Fruit fly (Drosophila melanogaster): Measurements from ENCODE around the gene OdsH.

Gene OdsH

DNA sequence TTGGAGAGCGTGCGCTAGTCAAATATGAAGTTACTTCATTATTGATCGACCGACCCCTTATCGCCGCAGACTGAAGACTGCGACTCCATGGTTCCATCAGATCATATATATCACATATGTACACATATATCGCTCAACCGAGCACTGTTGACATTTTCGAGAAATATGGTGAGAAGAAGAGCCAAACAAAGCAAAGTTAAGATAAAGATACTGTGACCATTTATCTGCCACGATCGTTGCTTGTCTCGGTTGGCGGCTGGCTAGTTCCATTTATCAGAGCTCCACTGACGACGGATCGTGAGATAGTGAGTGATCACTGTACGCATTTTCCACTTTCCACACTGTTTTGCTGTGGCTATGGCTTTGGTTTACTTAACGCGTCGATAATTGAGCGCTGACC lies 47.2 kb upstream of the OdsH start:
- TF ChIP-seq sv (GFP tag; optimal IDR thresholded peaks at IDR 0.05) = no peak
- TF ChIP-seq OdsH (GFP tag; optimal IDR thresholded peaks at IDR 0.05) = no peak
- no peak for TF ChIP-seq Abd-B (GFP tag; optimal IDR thresholded peaks at IDR 0.05)
- TF ChIP-seq woc (GFP tag; optimal IDR thresholded peaks at IDR 0.05) = no peak
- TF ChIP-seq ey (GFP tag; optimal IDR thresholded peaks at IDR 0.05) = no peak
- no peak for TF ChIP-seq dmrt93B (GFP tag; optimal IDR thresholded peaks at IDR 0.05)
- no peak for TF ChIP-seq fru (GFP tag; optimal IDR thresholded peaks at IDR 0.05)
- no peak for TF ChIP-seq Dif (GFP tag; optimal IDR thresholded peaks at IDR 0.05; ENCODE audit: partially characterized antibody)
- no peak for TF ChIP-seq dl (GFP tag; optimal IDR thresholded peaks at IDR 0.05; ENCODE audit: insufficient read depth in 1 of 2, partially characterized antibody in 2 of 2)
- TF ChIP-seq N (GFP tag; optimal IDR thresholded peaks at IDR 0.05) = no peak
- no peak for TF ChIP-seq jim (GFP tag; optimal IDR thresholded peaks at IDR 0.05)
- no peak for TF ChIP-seq Rel (GFP tag; optimal IDR thresholded peaks at IDR 0.05)
- no peak for TF ChIP-seq Rel (tag; optimal IDR thresholded peaks at IDR 0.05)
- TF ChIP-seq Hr78 (GFP tag; optimal IDR thresholded peaks at IDR 0.05) = no peak
- no peak for TF ChIP-seq foxo (GFP tag; optimal IDR thresholded peaks at IDR 0.05)
- TF ChIP-seq pan (optimal IDR thresholded peaks at IDR 0.05) = no peak
- no peak for TF ChIP-seq CG9705 (GFP tag; optimal IDR thresholded peaks at IDR 0.05)

DNA sequence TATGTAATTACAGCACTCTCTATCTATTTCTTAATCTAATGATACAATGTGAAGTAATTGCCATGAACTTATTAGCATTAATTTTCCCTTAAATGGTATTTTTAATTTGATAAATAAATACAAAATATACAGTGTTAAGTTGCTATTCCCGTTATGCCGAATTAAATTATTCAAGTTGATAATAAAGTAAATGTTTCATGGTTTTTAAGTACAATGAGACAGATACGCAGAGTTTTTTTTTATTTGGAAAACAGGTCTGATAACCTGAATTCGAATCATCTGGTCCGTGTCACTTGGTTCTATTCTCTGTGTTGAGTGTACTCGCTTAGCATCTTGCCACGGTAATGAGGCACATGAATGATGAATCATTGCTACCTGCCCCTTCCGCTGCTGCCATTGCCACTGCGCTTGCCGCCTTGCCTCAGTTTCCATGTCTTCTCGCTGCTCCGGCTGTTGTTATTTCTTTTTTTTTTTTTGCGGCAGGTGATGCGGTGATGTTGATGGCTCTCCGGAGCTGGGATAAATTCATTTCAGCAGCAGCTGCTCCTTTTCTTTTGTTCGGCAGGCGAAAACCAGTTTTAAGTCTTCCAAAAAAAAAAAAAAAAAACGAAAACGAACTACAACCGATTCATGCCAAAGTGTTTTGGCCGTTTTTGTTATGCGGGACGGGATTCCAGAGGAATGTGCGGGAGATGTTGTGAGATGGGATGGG lies 44.9 kb upstream of the OdsH start:
- TF ChIP-seq Hr78 (GFP tag; optimal IDR thresholded peaks at IDR 0.05) (no peak), Myc (optimal IDR thresholded peaks at IDR 0.05) (no peak), N (GFP tag; optimal IDR thresholded peaks at IDR 0.05) (no peak), ey (GFP tag; optimal IDR thresholded peaks at IDR 0.05) (no peak), Abd-B (GFP tag; optimal IDR thresholded peaks at IDR 0.05) (no peak), dsf (GFP tag; optimal IDR thresholded peaks at IDR 0.05; ENCODE audit: borderline replicate concordance) (no peak), pan (optimal IDR thresholded peaks at IDR 0.05) (no peak), Rel (GFP tag; optimal IDR thresholded peaks at IDR 0.05) (no peak), Rel (tag; optimal IDR thresholded peaks at IDR 0.05) (no peak), jim (GFP tag; optimal IDR thresholded peaks at IDR 0.05) (no peak), CG9705 (GFP tag; optimal IDR thresholded peaks at IDR 0.05) (no peak), sage (GFP tag; optimal IDR thresholded peaks at IDR 0.05) (no peak), dl (GFP tag; optimal IDR thresholded peaks at IDR 0.05; ENCODE audit: insufficient read depth in 1 of 2, partially characterized antibody in 2 of 2) (no peak), HLH106 (tag; optimal IDR thresholded peaks at IDR 0.05) (peak; percentile 12), brk (GFP tag; optimal IDR thresholded peaks at IDR 0.05) (no peak), GATAd (GFP tag; optimal IDR thresholded peaks at IDR 0.05) (no peak), foxo (GFP tag; optimal IDR thresholded peaks at IDR 0.05) (no peak), psq (GFP tag; optimal IDR thresholded peaks at IDR 0.05) (peak; percentile 43), usp (GFP tag; optimal IDR thresholded peaks at IDR 0.05) (no peak), sv (GFP tag; optimal IDR thresholded peaks at IDR 0.05) (no peak), CG32264 (GFP tag; optimal IDR thresholded peaks at IDR 0.05) (no peak), Jra (GFP tag; optimal IDR thresholded peaks at IDR 0.05) (peak; percentile 30), Mio (GFP tag; optimal IDR thresholded peaks at IDR 0.05) (no peak), Dfd (GFP tag; optimal IDR thresholded peaks at IDR 0.05) (no peak), Vsx2 (GFP tag; optimal IDR thresholded peaks at IDR 0.05; ENCODE audit: partially characterized antibody) (no peak), tai (GFP tag; optimal IDR thresholded peaks at IDR 0.05) (no peak), Dif (GFP tag; optimal IDR thresholded peaks at IDR 0.05; ENCODE audit: partially characterized antibody) (no peak), OdsH (GFP tag; optimal IDR thresholded peaks at IDR 0.05) (peak; percentile 74), br (GFP tag; optimal IDR thresholded peaks at IDR 0.05) (no peak), CrebA (GFP tag; optimal IDR thresholded peaks at IDR 0.05; ENCODE audit: borderline replicate concordance) (no peak), woc (GFP tag; optimal IDR thresholded peaks at IDR 0.05) (peak; percentile 18), Sp1 (GFP tag; optimal IDR thresholded peaks at IDR 0.05) (peak; percentile 28), dmrt93B (GFP tag; optimal IDR thresholded peaks at IDR 0.05) (no peak), h (GFP tag; optimal IDR thresholded peaks at IDR 0.05) (no peak), lola (GFP tag; optimal IDR thresholded peaks at IDR 0.05) (no peak), rgr (GFP tag; optimal IDR thresholded peaks at IDR 0.05) (peak; percentile 5), Hr83 (GFP tag; optimal IDR thresholded peaks at IDR 0.05; ENCODE audit: poor library complexity, severe bottlenecking) (no peak)

All from whole organism, wandering third instar larva.